Fruit fly (Drosophila melanogaster) whole organism, wandering third instar larva: Measurements from ENCODE around the gene Rabex-5.

ENCODE experiments used
- CrebA ChIP-seq: fragments of 200-800 bp; sonication (Bioruptor generic); optimal IDR thresholded peaks from 2 replicates; lab custom pipeline; 2016; ENCODE audit warnings: missing biosample characterization, mild to moderate bottlenecking, missing genetic modification characterization, borderline replicate concordance
- Dfd ChIP-seq: fragments of >200 bp; optimal IDR thresholded peaks from 2 replicates; lab custom pipeline; 2017; ENCODE audit warnings: missing biosample characterization, missing genetic modification characterization
- Hr78 ChIP-seq: fragments of >200 bp; optimal IDR thresholded peaks from 2 replicates; lab custom pipeline; 2017; ENCODE audit warnings: missing biosample characterization, missing genetic modification characterization
- dmrt93B ChIP-seq: fragments of 200-800 bp; sonication (Bioruptor generic); optimal IDR thresholded peaks from 2 replicates; lab custom pipeline; 2018; ENCODE audit warnings: missing biosample characterization, mild to moderate bottlenecking, missing genetic modification characterization
- fru ChIP-seq: fragments of 200-800 bp; sonication (Bioruptor generic); optimal IDR thresholded peaks from 3 replicates; lab custom pipeline; 2016; ENCODE audit warnings: missing biosample characterization, mild to moderate bottlenecking, missing genetic modification characterization
- rgr ChIP-seq: fragments of 200-800 bp; sonication (Bioruptor generic); optimal IDR thresholded peaks from 3 replicates; lab custom pipeline; 2016; ENCODE audit warnings: missing biosample characterization, mild to moderate bottlenecking, missing genetic modification characterization

dm6 chr3L:1275767-1276166 lies 19.9 kb upstream of the Rabex-5 start, which contains the start of gene CG32333:
- TF ChIP-seq Dfd (GFP tag; lab: Kevin White, UChicago) (no peak), Hr78 (no peak), CrebA (GFP tag; lab: Kevin White, UChicago) (no peak), rgr (GFP tag; lab: Kevin White, UChicago) (no peak), fru (GFP tag; lab: Kevin White, UChicago) (no peak), dmrt93B (GFP tag; lab: Kevin White, UChicago) (no peak)
